Fruit fly (Drosophila melanogaster) whole organism, embryonic: ENCODE data around the gene 5-HT2B.

Source experiments
- Ada2b ChIP-seq: fragments of 200-800 bp; sonication (Bioruptor generic); IDR thresholded peaks from 2 replicates; pipeline ENCODE4 v1.3.6; 2022; ENCODE audit warnings: missing biosample characterization, missing genetic modification characterization
- Atf6 ChIP-seq: fragments of 200-800 bp; sonication (Bioruptor generic); IDR thresholded peaks from 2 replicates; pipeline ENCODE4 v1.3.6; 2022; ENCODE audit warnings: missing biosample characterization, missing genetic modification characterization
- CG10274 ChIP-seq: fragments of 200-800 bp; sonication (Bioruptor generic); optimal IDR thresholded peaks from 3 replicates; lab custom pipeline; 2017; ENCODE audit warnings: missing biosample characterization, mild to moderate bottlenecking, missing genetic modification characterization
- CG10959 ChIP-seq: fragments of 200-800 bp; sonication (Bioruptor generic); IDR thresholded peaks from 2 replicates; pipeline ENCODE4 v1.3.6; 2022; ENCODE audit warnings: missing biosample characterization, missing genetic modification characterization
- CG11504 ChIP-seq: fragments of 200-800 bp; sonication (Bioruptor generic); optimal IDR thresholded peaks from 3 replicates; lab custom pipeline; 2019; ENCODE audit warnings: missing biosample characterization, mild to moderate bottlenecking, missing genetic modification characterization, moderate library complexity
- CG12744 ChIP-seq: fragments of 200-800 bp; sonication (Bioruptor generic); optimal IDR thresholded peaks from 2 replicates; lab custom pipeline; 2016; ENCODE audit warnings: missing biosample characterization, missing genetic modification characterization
- CG13123 ChIP-seq: fragments of 200-800 bp; sonication (Bioruptor generic); optimal IDR thresholded peaks from 2 replicates; lab custom pipeline; 2016; ENCODE audit warnings: missing biosample characterization, missing genetic modification characterization
- CG13296 ChIP-seq: fragments of 200-800 bp; sonication (Bioruptor generic); optimal IDR thresholded peaks from 3 replicates; lab custom pipeline; 2018; ENCODE audit warnings: missing biosample characterization, mild to moderate bottlenecking, missing genetic modification characterization
- CG13424 ChIP-seq: fragments of 200-800 bp; sonication (Bioruptor generic); optimal IDR thresholded peaks from 2 replicates; lab custom pipeline; 2019; ENCODE audit warnings: missing biosample characterization, mild to moderate bottlenecking, missing genetic modification characterization, moderate library complexity
- CG14710 ChIP-seq: fragments of 200-800 bp; sonication (Bioruptor generic); optimal IDR thresholded peaks from 3 replicates; lab custom pipeline; 2019; ENCODE audit warnings: missing biosample characterization, mild to moderate bottlenecking, missing genetic modification characterization, moderate library complexity
- CG1602 ChIP-seq: fragments of 200-800 bp; sonication (Bioruptor generic); optimal IDR thresholded peaks from 3 replicates; lab custom pipeline; 2016; ENCODE audit warnings: missing biosample characterization, missing genetic modification characterization
- CG17186 ChIP-seq: fragments of 200-800 bp; sonication (Bioruptor generic); optimal IDR thresholded peaks from 3 replicates; lab custom pipeline; 2017; ENCODE audit warnings: missing biosample characterization, missing genetic modification reagents, missing genetic modification characterization
- CG2875 ChIP-seq: fragments of 200-800 bp; sonication (Bioruptor generic); optimal IDR thresholded peaks from 2 replicates; lab custom pipeline; 2017; ENCODE audit warnings: missing biosample characterization, mild to moderate bottlenecking, missing genetic modification characterization, missing genetic modification reagents
- CG30403 ChIP-seq: fragments of 200-800 bp; sonication (Bioruptor generic); optimal IDR thresholded peaks from 3 replicates; lab custom pipeline; 2016; ENCODE audit warnings: missing biosample characterization, missing genetic modification characterization
- CG31224 ChIP-seq: fragments of 200-800 bp; sonication (Bioruptor generic); IDR thresholded peaks from 2 replicates; pipeline ENCODE4 v1.3.6; 2022; ENCODE audit warnings: missing biosample characterization, missing genetic modification characterization
- CG3163 ChIP-seq: fragments of 200-800 bp; sonication (Bioruptor generic); optimal IDR thresholded peaks from 3 replicates; lab custom pipeline; 2016; ENCODE audit warnings: missing biosample characterization, missing genetic modification characterization
- CG3838 ChIP-seq: fragments of 200-800 bp; sonication (Bioruptor generic); optimal IDR thresholded peaks from 3 replicates; lab custom pipeline; 2016; ENCODE audit warnings: missing biosample characterization, missing genetic modification characterization
- CG4854 ChIP-seq: fragments of 200-800 bp; sonication (Bioruptor generic); optimal IDR thresholded peaks from 2 replicates; lab custom pipeline; 2016; ENCODE audit warnings: missing biosample characterization, missing genetic modification characterization, inconsistent platforms
- CG6254 ChIP-seq: fragments of 200-800 bp; sonication (Bioruptor generic); optimal IDR thresholded peaks from 3 replicates; lab custom pipeline; 2017; ENCODE audit warnings: mild to moderate bottlenecking, missing biosample characterization, missing genetic modification reagents, missing genetic modification characterization
- CG6683 ChIP-seq: fragments of 200-800 bp; sonication (Bioruptor generic); optimal IDR thresholded peaks from 2 replicates; lab custom pipeline; 2017; ENCODE audit warnings: missing biosample characterization, mild to moderate bottlenecking, missing genetic modification characterization, missing genetic modification reagents
- CG8765 ChIP-seq: fragments of 200-800 bp; sonication (Bioruptor generic); IDR thresholded peaks from 2 replicates; pipeline ENCODE4 v1.3.6; 2022; ENCODE audit warnings: missing biosample characterization, missing genetic modification characterization
- CG8924 ChIP-seq: fragments of 200-800 bp; optimal IDR thresholded peaks from 3 replicates; lab custom pipeline; 2019; ENCODE audit warnings: missing biosample characterization, mild to moderate bottlenecking, missing genetic modification characterization, moderate library complexity
- CG9817 ChIP-seq: fragments of 200-800 bp; sonication (Bioruptor generic); optimal IDR thresholded peaks from 2 replicates; lab custom pipeline; 2018; ENCODE audit warnings: missing biosample characterization, mild to moderate bottlenecking, missing genetic modification characterization, moderate library complexity
- CTCF ChIP-seq: fragments of 200-800 bp; sonication (Bioruptor generic); optimal IDR thresholded peaks from 2 replicates; lab custom pipeline; 2017; ENCODE audit warnings: missing biosample characterization, mild to moderate bottlenecking, missing genetic modification characterization, moderate library complexity
- Deaf1 ChIP-seq: fragments of 200-800 bp; optimal IDR thresholded peaks from 3 replicates; lab custom pipeline; 2019; ENCODE audit warnings: missing biosample characterization, mild to moderate bottlenecking, missing genetic modification characterization, moderate library complexity
- Drgx ChIP-seq: fragments of 200-800 bp; sonication (Bioruptor generic); IDR thresholded peaks from 2 replicates; pipeline ENCODE4 v1.3.6; 2022; ENCODE audit warnings: missing biosample characterization, missing genetic modification characterization
- Elba2 ChIP-seq: fragments of 200-800 bp; sonication (Bioruptor generic); optimal IDR thresholded peaks from 3 replicates; lab custom pipeline; 2016; ENCODE audit warnings: missing biosample characterization, missing genetic modification characterization
- Gsc ChIP-seq: fragments of 200-800 bp; sonication (Bioruptor generic); IDR thresholded peaks from 2 replicates; pipeline ENCODE4 v1.3.6; 2022; ENCODE audit warnings: missing biosample characterization, missing genetic modification characterization
- Gug ChIP-seq: fragments of 200-800 bp; sonication (Bioruptor generic); IDR thresholded peaks from 4 replicates; pipeline ENCODE4 v1.3.6; 2022; ENCODE audit warnings: missing biosample characterization, missing genetic modification characterization
- Mes4 ChIP-seq: fragments of 200-800 bp; sonication (Bioruptor generic); optimal IDR thresholded peaks from 2 replicates; lab custom pipeline; 2016; ENCODE audit warnings: missing biosample characterization, missing genetic modification characterization
- Myb ChIP-seq: fragments of 200-800 bp; sonication (Bioruptor generic); optimal IDR thresholded peaks from 2 replicates; lab custom pipeline; 2016; ENCODE audit warnings: missing biosample characterization, missing genetic modification characterization
- Rfx ChIP-seq: fragments of 200-800 bp; sonication (Bioruptor generic); IDR thresholded peaks from 2 replicates; pipeline ENCODE4 v1.3.6; 2022; ENCODE audit warnings: missing biosample characterization, missing genetic modification characterization
- Rx ChIP-seq: fragments of 200-800 bp; sonication (Bioruptor generic); IDR thresholded peaks from 2 replicates; pipeline ENCODE4 v1.3.6; 2022; ENCODE audit warnings: missing biosample characterization, missing genetic modification characterization
- Xbp1 ChIP-seq: fragments of 200-800 bp; sonication (Bioruptor generic); optimal IDR thresholded peaks from 3 replicates; lab custom pipeline; 2016; ENCODE audit warnings: missing biosample characterization, mild to moderate bottlenecking, missing genetic modification characterization
- abd-A ChIP-seq: fragments of 200-800 bp; sonication (Bioruptor generic); optimal IDR thresholded peaks from 3 replicates; lab custom pipeline; 2019; ENCODE audit warnings: missing biosample characterization, mild to moderate bottlenecking, missing genetic modification characterization, moderate library complexity
- ash1 ChIP-seq: fragments of 200-800 bp; sonication (Bioruptor generic); optimal IDR thresholded peaks from 2 replicates; lab custom pipeline; 2018; ENCODE audit warnings: missing biosample characterization, mild to moderate bottlenecking, missing genetic modification characterization
- ci ChIP-seq: fragments of 200-800 bp; sonication (Bioruptor generic); IDR thresholded peaks from 3 replicates; pipeline ENCODE4 v1.3.6; 2022; ENCODE audit warnings: missing biosample characterization, missing genetic modification characterization
- dmrt99B ChIP-seq: fragments of 200-800 bp; sonication (Bioruptor generic); optimal IDR thresholded peaks from 2 replicates; lab custom pipeline; 2018; ENCODE audit warnings: missing biosample characterization, mild to moderate bottlenecking, missing genetic modification characterization, moderate library complexity
- emc ChIP-seq: fragments of 200-800 bp; sonication (Bioruptor generic); optimal IDR thresholded peaks from 2 replicates; lab custom pipeline; 2016; ENCODE audit warnings: missing biosample characterization, missing genetic modification characterization
- gro ChIP-seq: fragments of 200-800 bp; sonication (Bioruptor generic); optimal IDR thresholded peaks from 2 replicates; lab custom pipeline; 2016; ENCODE audit warnings: missing biosample characterization, missing genetic modification characterization
- hbn ChIP-seq: fragments of 200-800 bp; sonication (Bioruptor generic); IDR thresholded peaks from 2 replicates; pipeline ENCODE4 v1.3.6; 2022; ENCODE audit warnings: missing biosample characterization, missing genetic modification characterization; ENCODE audit not compliant: partially characterized antibody
- kni ChIP-seq: fragments of 200-800 bp; sonication (Bioruptor generic); optimal IDR thresholded peaks from 3 replicates; lab custom pipeline; 2017; ENCODE audit warnings: mild to moderate bottlenecking, missing biosample characterization, missing genetic modification reagents, missing genetic modification characterization
- lbe ChIP-seq: fragments of 200-800 bp; sonication (Bioruptor generic); optimal IDR thresholded peaks from 2 replicates; lab custom pipeline; 2016; ENCODE audit warnings: missing biosample characterization, mild to moderate bottlenecking, missing genetic modification characterization
- peb ChIP-seq: fragments of 200-800 bp; sonication (Bioruptor generic); IDR thresholded peaks from 2 replicates; pipeline ENCODE4 v1.3.6; 2022; ENCODE audit warnings: missing biosample characterization, missing genetic modification characterization
- pnt ChIP-seq: fragments of 200-800 bp; sonication (Bioruptor generic); optimal IDR thresholded peaks from 3 replicates; lab custom pipeline; 2016; ENCODE audit warnings: missing biosample characterization, missing genetic modification characterization
- repo ChIP-seq: fragments of 200-800 bp; sonication (Bioruptor generic); optimal IDR thresholded peaks from 2 replicates; lab custom pipeline; 2016; ENCODE audit warnings: missing biosample characterization, missing genetic modification characterization
- row ChIP-seq: fragments of 200-800 bp; sonication (Bioruptor generic); IDR thresholded peaks from 3 replicates; pipeline ENCODE4 v1.3.6; 2022; ENCODE audit warnings: missing biosample characterization, missing genetic modification characterization
- shn ChIP-seq: fragments of 200-800 bp; sonication (Bioruptor generic); optimal IDR thresholded peaks from 3 replicates; lab custom pipeline; 2016; ENCODE audit warnings: missing biosample characterization, missing genetic modification characterization
- tna ChIP-seq: fragments of 200-800 bp; sonication (Bioruptor generic); IDR thresholded peaks from 2 replicates; pipeline ENCODE4 v1.3.6; 2022; ENCODE audit warnings: missing biosample characterization, missing genetic modification characterization; ENCODE audit not compliant: partially characterized antibody
- trem ChIP-seq: fragments of 200-800 bp; optimal IDR thresholded peaks from 3 replicates; lab custom pipeline; 2019; ENCODE audit warnings: missing biosample characterization, mild to moderate bottlenecking, missing genetic modification characterization, moderate library complexity

The 5-HT2B gene

DNA sequence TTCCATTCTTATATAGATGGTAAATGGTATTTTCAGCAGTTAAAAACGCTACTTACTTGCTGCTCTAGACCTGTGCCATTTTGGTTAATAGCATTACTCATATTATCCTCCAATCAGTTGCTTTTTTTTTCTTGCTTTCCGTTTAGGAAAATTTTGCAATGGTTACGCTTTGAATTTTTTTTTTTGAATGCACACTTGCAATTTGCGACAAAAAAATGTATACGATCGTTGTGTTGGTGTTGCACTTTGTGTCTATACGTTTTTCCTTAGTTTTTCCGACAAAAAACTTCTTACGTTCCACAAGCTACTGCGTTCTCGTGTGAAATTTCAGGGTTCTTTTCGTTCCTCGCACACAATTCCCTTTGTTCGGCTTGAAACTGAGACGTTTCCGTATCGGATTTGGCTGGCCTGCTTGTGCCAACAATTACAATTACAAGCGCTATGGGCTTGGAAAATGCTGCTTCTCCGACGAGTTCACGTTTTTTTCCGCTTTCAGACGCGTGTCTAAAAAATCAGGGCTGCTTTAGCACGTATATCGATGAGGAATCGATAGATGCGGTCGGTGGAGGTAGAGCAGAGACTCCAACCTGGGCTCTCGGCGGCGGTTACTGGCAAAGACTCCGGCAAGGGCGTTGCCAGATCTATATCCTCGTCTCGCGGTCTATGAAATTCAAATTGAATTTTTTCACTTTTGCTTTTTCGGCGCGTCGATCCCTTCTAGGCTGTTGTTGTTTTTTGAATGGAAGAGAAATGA lies 82.1 kb downstream of the 5-HT2B start (continued):
- TF ChIP-seq gro (GFP tag; lab: Kevin White, UChicago) (peak; percentile 85), CG3163 (GFP tag; lab: Kevin White, UChicago) (peak; percentile 52), emc (peak; percentile 37), hbn (GFP tag; lab: Robert Waterston, UW) (peak; percentile 70), ash1 (no peak), Ada2b (GFP tag; lab: Robert Waterston, UW) (0 out of 2 replicates have a peak, but pooled peaks have one; percentile 17), Rfx (peak; percentile 83), Myb (GFP tag; lab: Kevin White, UChicago) (peak; percentile 93), Gsc (GFP tag; lab: Robert Waterston, UW) (no peak), Mes4 (GFP tag; lab: Kevin White, UChicago) (peak; percentile 26), CG13424 (tag; lab: Kevin White, UChicago) (peak; percentile 46), CG6254 (GFP tag; lab: Kevin White, UChicago) (no peak), pnt (GFP tag; lab: Kevin White, UChicago) (no peak), row (GFP tag; lab: Robert Waterston, UW) (peak; percentile 55), lbe (GFP tag; lab: Kevin White, UChicago) (no peak), trem (tag; lab: Kevin White, UChicago) (peak; percentile 88), CG1602 (GFP tag; lab: Kevin White, UChicago) (no peak), CG2875 (GFP tag; lab: Kevin White, UChicago) (peak; percentile 40), CG10959 (peak; percentile 12; the same call in 1 of the 2 replicates), Drgx (GFP tag; lab: Robert Waterston, UW) (no peak), repo (GFP tag; lab: Kevin White, UChicago) (no peak), CG13123 (GFP tag; lab: Kevin White, UChicago) (no peak), CTCF (peak; percentile 69), CG17186 (GFP tag; lab: Kevin White, UChicago) (peak; percentile 87), CG13296 (peak; percentile 12), CG3838 (GFP tag; lab: Kevin White, UChicago) (no peak), Atf6 (GFP tag; lab: Robert Waterston, UW) (peak; percentile 30; the same call in 1 of the 2 replicates), Deaf1 (peak; percentile 21), dmrt99B (tag; lab: Kevin White, UChicago) (no peak), peb (GFP tag; lab: Robert Waterston, UW) (no peak), Rx (no peak), CG8924 (tag; lab: Kevin White, UChicago) (peak; percentile 48), abd-A (tag; lab: Kevin White, UChicago) (peak; percentile 8), kni (GFP tag; lab: Kevin White, UChicago) (no peak), CG4854 (GFP tag; lab: Kevin White, UChicago) (no peak), CG11504 (peak; percentile 66), CG31224 (peak; percentile 47), CG14710 (tag; lab: Kevin White, UChicago) (peak; percentile 80), shn (GFP tag; lab: Kevin White, UChicago) (peak; percentile 61), CG8765 (GFP tag; lab: Robert Waterston, UW) (0 out of 2 replicates have a peak, but pooled peaks have one; percentile 18), CG10274 (no peak), ci (GFP tag; lab: Robert Waterston, UW) (peak; percentile 71; the same call in 1 of the 3 replicates), Gug (GFP tag; lab: Robert Waterston, UW) (no peak; the same call in 3 of the 4 replicates), Xbp1 (peak; percentile 61), tna (GFP tag; lab: Robert Waterston, UW) (peak; percentile 87), CG9817 (tag; lab: Kevin White, UChicago) (peak; percentile 48), CG30403 (GFP tag; lab: Kevin White, UChicago) (peak; percentile 18), CG12744 (GFP tag; lab: Kevin White, UChicago) (no peak), Elba2 (GFP tag; lab: Kevin White, UChicago) (peak; percentile 2), CG6683 (GFP tag; lab: Kevin White, UChicago) (no peak)
